Fruit fly (Drosophila melanogaster) whole organism, embryonic: Measurements from ENCODE around the gene woc.

Source experiments
- B-H2 ChIP-seq: fragments of 200-800 bp; sonication (Bioruptor generic); optimal IDR thresholded peaks from 2 replicates; lab custom pipeline; 2018; ENCODE audit warnings: missing biosample characterization, mild to moderate bottlenecking, missing genetic modification characterization
- Blimp-1 ChIP-seq: fragments of 200-800 bp; sonication (Bioruptor generic); optimal IDR thresholded peaks from 3 replicates; lab custom pipeline; 2018; ENCODE audit warnings: missing biosample characterization, missing genetic modification characterization, mild to moderate bottlenecking, moderate library complexity, missing genetic modification reagents
- C15 ChIP-seq: fragments of 200-800 bp; sonication (Bioruptor generic); IDR thresholded peaks from 3 replicates; pipeline ENCODE4 v1.3.6; 2022; ENCODE audit warnings: missing biosample characterization, missing genetic modification characterization
- CG12071 ChIP-seq: fragments of 200-800 bp; sonication (Bioruptor generic); optimal IDR thresholded peaks from 3 replicates; lab custom pipeline; 2018; ENCODE audit warnings: missing biosample characterization, mild to moderate bottlenecking, missing genetic modification characterization
- CG12219 ChIP-seq: fragments of 200-800 bp; sonication (Bioruptor generic); optimal IDR thresholded peaks from 3 replicates; lab custom pipeline; 2018; ENCODE audit warnings: missing biosample characterization, mild to moderate bottlenecking, missing genetic modification characterization
- CG12236 ChIP-seq: fragments of 200-800 bp; sonication (Bioruptor generic); optimal IDR thresholded peaks from 2 replicates; lab custom pipeline; 2016; ENCODE audit warnings: missing biosample characterization, missing genetic modification characterization
- CG13624 ChIP-seq: fragments of 200-800 bp; sonication (Bioruptor generic); optimal IDR thresholded peaks from 2 replicates; lab custom pipeline; 2016; ENCODE audit warnings: missing biosample characterization, missing genetic modification characterization
- CG14050 ChIP-seq: fragments of 200-800 bp; sonication (Bioruptor generic); IDR thresholded peaks from 3 replicates; pipeline ENCODE4 v1.3.6; 2022; ENCODE audit warnings: missing biosample characterization, missing genetic modification characterization
- CG1603 ChIP-seq: fragments of 200-800 bp; sonication (Bioruptor generic); optimal IDR thresholded peaks from 2 replicates; lab custom pipeline; 2019; ENCODE audit warnings: missing biosample characterization, mild to moderate bottlenecking, missing genetic modification characterization, moderate library complexity
- CG17186 ChIP-seq: fragments of 200-800 bp; sonication (Bioruptor generic); optimal IDR thresholded peaks from 3 replicates; lab custom pipeline; 2017; ENCODE audit warnings: missing biosample characterization, missing genetic modification reagents, missing genetic modification characterization
- CG2712 ChIP-seq: fragments of 200-800 bp; optimal IDR thresholded peaks from 3 replicates; lab custom pipeline; 2019; ENCODE audit warnings: missing biosample characterization, mild to moderate bottlenecking, missing genetic modification characterization, moderate library complexity
- CG31224 ChIP-seq: fragments of 200-800 bp; sonication (Bioruptor generic); IDR thresholded peaks from 2 replicates; pipeline ENCODE4 v1.3.6; 2022; ENCODE audit warnings: missing biosample characterization, missing genetic modification characterization
- CG33557 ChIP-seq: fragments of 200-800 bp; sonication (Bioruptor generic); optimal IDR thresholded peaks from 2 replicates; lab custom pipeline; 2019; ENCODE audit warnings: missing biosample characterization, mild to moderate bottlenecking, missing genetic modification characterization, moderate library complexity
- CG3847 ChIP-seq: fragments of 200-800 bp; sonication (Bioruptor generic); IDR thresholded peaks from 2 replicates; pipeline ENCODE4 v1.3.6; 2022; ENCODE audit warnings: missing biosample characterization, missing genetic modification characterization
- CG42726 ChIP-seq: fragments of 200-800 bp; sonication (Bioruptor generic); IDR thresholded peaks from 2 replicates; pipeline ENCODE4 v1.3.6; 2022; ENCODE audit warnings: missing biosample characterization, missing genetic modification characterization; ENCODE audit not compliant: partially characterized antibody
- CG5245 ChIP-seq: fragments of 200-800 bp; sonication (Bioruptor generic); optimal IDR thresholded peaks from 3 replicates; lab custom pipeline; 2016; ENCODE audit warnings: missing biosample characterization, missing genetic modification characterization
- CG7987 ChIP-seq: fragments of 200-800 bp; sonication (Bioruptor generic); optimal IDR thresholded peaks from 2 replicates; lab custom pipeline; 2018; ENCODE audit warnings: missing biosample characterization, mild to moderate bottlenecking, missing genetic modification characterization, moderate library complexity
- CG8944 ChIP-seq: fragments of 200-800 bp; sonication (Bioruptor generic); optimal IDR thresholded peaks from 3 replicates; lab custom pipeline; 2016; ENCODE audit warnings: missing biosample characterization, missing genetic modification characterization
- CHES-1-like ChIP-seq: fragments of 200-800 bp; sonication (Bioruptor generic); optimal IDR thresholded peaks from 2 replicates; lab custom pipeline; 2016; ENCODE audit warnings: missing biosample characterization, missing genetic modification characterization
- CTCF ChIP-seq: fragments of 200-800 bp; sonication (Bioruptor generic); optimal IDR thresholded peaks from 2 replicates; lab custom pipeline; 2017; ENCODE audit warnings: missing biosample characterization, mild to moderate bottlenecking, missing genetic modification characterization, moderate library complexity
- Dbx ChIP-seq: fragments of 200-800 bp; sonication (Bioruptor generic); IDR thresholded peaks from 3 replicates; pipeline ENCODE4 v1.3.6; 2022; ENCODE audit warnings: missing biosample characterization, missing genetic modification characterization
- Deaf1 ChIP-seq: fragments of 200-800 bp; optimal IDR thresholded peaks from 3 replicates; lab custom pipeline; 2019; ENCODE audit warnings: missing biosample characterization, mild to moderate bottlenecking, missing genetic modification characterization, moderate library complexity
- Dip3 ChIP-seq: fragments of 200-800 bp; sonication (Bioruptor generic); optimal IDR thresholded peaks from 3 replicates; lab custom pipeline; 2016; ENCODE audit warnings: missing biosample characterization, missing genetic modification characterization
- Dref ChIP-seq: fragments of 200-800 bp; sonication (Bioruptor generic); IDR thresholded peaks from 2 replicates; pipeline ENCODE4 v1.3.6; 2022; ENCODE audit warnings: missing biosample characterization, missing genetic modification characterization
- Elba2 ChIP-seq: fragments of 200-800 bp; sonication (Bioruptor generic); optimal IDR thresholded peaks from 3 replicates; lab custom pipeline; 2016; ENCODE audit warnings: missing biosample characterization, missing genetic modification characterization
- Ets97D ChIP-seq: fragments of 200-800 bp; sonication (Bioruptor generic); optimal IDR thresholded peaks from 3 replicates; lab custom pipeline; 2016; ENCODE audit warnings: missing biosample characterization, missing genetic modification characterization
- HLH3B ChIP-seq: fragments of 200-800 bp; sonication (Bioruptor generic); IDR thresholded peaks from 2 replicates; pipeline ENCODE4 v1.3.6; 2022; ENCODE audit warnings: missing biosample characterization, missing genetic modification characterization
- HmgD ChIP-seq: fragments of 200-800 bp; sonication (Bioruptor generic); optimal IDR thresholded peaks from 3 replicates; lab custom pipeline; 2016; ENCODE audit warnings: missing biosample characterization, missing genetic modification characterization
- Hmx ChIP-seq: fragments of 200-800 bp; sonication (Bioruptor generic); optimal IDR thresholded peaks from 2 replicates; lab custom pipeline; 2016; ENCODE audit warnings: missing biosample characterization, missing genetic modification characterization
- Hr51 ChIP-seq, 2 experiments: fragments of 200-800 bp; sonication (Bioruptor generic); optimal IDR thresholded peaks; 2 replicates in 1 of 2; 3 replicates in 1 of 2; lab custom pipeline; 2016 to 2018; ENCODE audit warnings: missing biosample characterization in 2 of 2, missing genetic modification characterization in 2 of 2, mild to moderate bottlenecking in 1 of 2, moderate library complexity in 1 of 2
- NC2α ChIP-seq: fragments of 200-800 bp; sonication (Bioruptor generic); optimal IDR thresholded peaks from 2 replicates; lab custom pipeline; 2016; ENCODE audit warnings: missing biosample characterization, missing genetic modification characterization
- Optix ChIP-seq: fragments of 200-800 bp; sonication (Bioruptor generic); IDR thresholded peaks from 3 replicates; pipeline ENCODE4 v1.3.6; 2022; ENCODE audit warnings: missing biosample characterization, missing genetic modification characterization
- Stat92E ChIP-seq, 3 experiments: fragments of >200 bp in 2 of 3; fragments of 200-800 bp in 1 of 3; sonication (Bioruptor generic) in 1 of 3; optimal IDR thresholded peaks; 2 replicates each; lab custom pipeline; 2017 to 2019; ENCODE audit warnings: missing biosample characterization in 3 of 3, missing genetic modification characterization in 3 of 3, mild to moderate bottlenecking in 1 of 3, moderate library complexity in 1 of 3
- ato ChIP-seq: fragments of 200-800 bp; sonication (Bioruptor generic); IDR thresholded peaks from 2 replicates; pipeline ENCODE4 v1.3.6; 2022; ENCODE audit warnings: missing biosample characterization, missing genetic modification characterization; ENCODE audit not compliant: partially characterized antibody
- bbx ChIP-seq: fragments of 200-800 bp; sonication (Bioruptor generic); IDR thresholded peaks from 2 replicates; pipeline ENCODE4 v1.3.6; 2022; ENCODE audit warnings: missing biosample characterization, missing genetic modification characterization; ENCODE audit not compliant: partially characterized antibody
- bigmax ChIP-seq: fragments of 200-800 bp; sonication (Bioruptor generic); optimal IDR thresholded peaks from 2 replicates; lab custom pipeline; 2018; ENCODE audit warnings: missing biosample characterization, mild to moderate bottlenecking, missing genetic modification characterization
- bowl ChIP-seq: fragments of 200-800 bp; sonication (Bioruptor generic); IDR thresholded peaks from 2 replicates; pipeline ENCODE4 v1.3.6; 2022; ENCODE audit warnings: missing biosample characterization, missing genetic modification characterization
- kah ChIP-seq: fragments of 200-800 bp; sonication (Bioruptor generic); optimal IDR thresholded peaks from 2 replicates; lab custom pipeline; 2018; ENCODE audit warnings: missing biosample characterization, mild to moderate bottlenecking, missing genetic modification characterization
- luna ChIP-seq: fragments of 200-800 bp; sonication (Bioruptor generic); optimal IDR thresholded peaks from 2 replicates; lab custom pipeline; 2016; ENCODE audit warnings: missing biosample characterization, missing genetic modification characterization
- pan ChIP-seq, 4 experiments: fragments of >200 bp in 3 of 4; fragments of 200-800 bp in 1 of 4; sonication (Bioruptor generic) in 1 of 4; optimal IDR thresholded peaks in 3 of 4; IDR thresholded peaks in 1 of 4; 2 replicates each; pipeline versions ENCODE4 v1.3.6 to Lab custom; 2017 to 2022; ENCODE audit warnings: missing biosample characterization in 2 of 4, missing genetic modification characterization in 2 of 4, mixed read lengths in 1 of 4
- phol ChIP-seq: fragments of 200-800 bp; sonication (Bioruptor generic); optimal IDR thresholded peaks from 3 replicates; lab custom pipeline; 2018; ENCODE audit warnings: missing biosample characterization, mild to moderate bottlenecking, missing genetic modification characterization, moderate library complexity
- ro ChIP-seq: fragments of 200-800 bp; sonication (Bioruptor generic); IDR thresholded peaks from 2 replicates; pipeline ENCODE4 v1.3.6; 2022; ENCODE audit warnings: missing biosample characterization, missing genetic modification characterization
- sim ChIP-seq: fragments of 200-800 bp; sonication (Bioruptor generic); IDR thresholded peaks from 2 replicates; pipeline ENCODE4 v1.3.6; 2022; ENCODE audit warnings: missing biosample characterization, missing genetic modification characterization
- sisA ChIP-seq: fragments of 200-800 bp; sonication (Bioruptor generic); IDR thresholded peaks from 2 replicates; pipeline ENCODE4 v1.3.6; 2022; ENCODE audit warnings: missing biosample characterization, missing genetic modification characterization
- sug ChIP-seq: fragments of 200-800 bp; optimal IDR thresholded peaks from 2 replicates; lab custom pipeline; 2019; ENCODE audit warnings: missing biosample characterization, mild to moderate bottlenecking, missing genetic modification characterization, moderate library complexity
- tgo ChIP-seq: fragments of 200-800 bp; sonication (Bioruptor generic); IDR thresholded peaks from 3 replicates; pipeline ENCODE4 v1.3.6; 2022; ENCODE audit warnings: missing biosample characterization, missing genetic modification characterization
- vfl ChIP-seq: fragments of 200-800 bp; sonication (Bioruptor generic); optimal IDR thresholded peaks from 2 replicates; lab custom pipeline; 2016; ENCODE audit warnings: missing biosample characterization, missing genetic modification characterization
- vnd ChIP-seq: fragments of 200-800 bp; sonication (Bioruptor generic); IDR thresholded peaks from 3 replicates; pipeline ENCODE4 v1.3.6; 2022; ENCODE audit warnings: missing biosample characterization, missing genetic modification characterization; ENCODE audit not compliant: partially characterized antibody
- zf30C ChIP-seq: fragments of 200-800 bp; sonication (Bioruptor generic); optimal IDR thresholded peaks from 3 replicates; lab custom pipeline; 2018; ENCODE audit warnings: missing biosample characterization, mild to moderate bottlenecking, missing genetic modification characterization

Gene woc

dm6 chr3R:27292159-27292880 is 28.5 kb upstream of the woc start, which contains the start of gene CG3348 (continued):
- TF ChIP-seq sug (tag; lab: Kevin White, UChicago) (peak; percentile 11), CG7987 (GFP tag; lab: Kevin White, UChicago) (peak; percentile 10), Optix (GFP tag; lab: Robert Waterston, UW) (0 out of 3 replicates have a peak, but pooled peaks have one; percentile 36), Hr51 (GFP tag; optimal IDR thresholded peaks at IDR 0.05; lab: Kevin White, UChicago) (peak; percentile 19 to 67), CG12071 (peak; percentile 62), phol (tag; lab: Kevin White, UChicago) (peak; percentile 67), C15 (GFP tag; lab: Robert Waterston, UW) (no peak), CG8944 (GFP tag; lab: Kevin White, UChicago) (peak; percentile 25), sim (GFP tag; lab: Robert Waterston, UW) (no peak), bigmax (GFP tag; lab: Kevin White, UChicago) (no peak), Dbx (GFP tag; lab: Robert Waterston, UW) (peak; percentile 89), Dref (GFP tag; lab: Robert Waterston, UW) (0 out of 2 replicates have a peak, but pooled peaks have one; percentile 8), sisA (peak; percentile 66), HmgD (GFP tag; lab: Kevin White, UChicago) (no peak), CG12236 (no peak), Blimp-1 (peak; percentile 66), CG3847 (GFP tag; lab: Robert Waterston, UW) (peak; percentile 76), CG17186 (GFP tag; lab: Kevin White, UChicago) (no peak), CG1603 (tag; lab: Kevin White, UChicago) (peak; percentile 47), CG14050 (GFP tag; lab: Robert Waterston, UW) (0 out of 3 replicates have a peak, but pooled peaks have one; percentile 14), tgo (GFP tag; lab: Robert Waterston, UW) (peak; percentile 75), vnd (GFP tag; lab: Robert Waterston, UW) (no peak), luna (GFP tag; lab: Kevin White, UChicago) (no peak), B-H2 (GFP tag; lab: Kevin White, UChicago) (peak; percentile 70), vfl (peak; percentile 66), Hmx (peak; percentile 64), pan (optimal IDR thresholded peaks at IDR 0.05; lab: Kevin White, UChicago) (no peak), pan (GFP tag; optimal IDR thresholded peaks at IDR 0.05 in 1 of 2, IDR thresholded peaks at IDR 0.05 in 1 of 2) (peak in 1 of 2 experiments; percentile 74), CTCF (GFP tag; lab: Kevin White, UChicago) (no peak), CG31224 (GFP tag; lab: Robert Waterston, UW) (peak; percentile 83), Deaf1 (peak; percentile 58), Dip3 (peak; percentile 82), CG42726 (GFP tag; lab: Robert Waterston, UW) (no peak), HLH3B (peak; percentile 61; the same call in 1 of the 2 replicates), bbx (GFP tag; lab: Robert Waterston, UW) (no peak), ato (GFP tag; lab: Robert Waterston, UW) (no peak), CG12219 (GFP tag; lab: Kevin White, UChicago) (peak; percentile 53), CG13624 (GFP tag; lab: Kevin White, UChicago) (peak; percentile 82), kah (GFP tag; lab: Kevin White, UChicago) (peak; percentile 14), CG33557 (GFP tag; lab: Kevin White, UChicago) (no peak), Elba2 (GFP tag; lab: Kevin White, UChicago) (no peak), NC2α (GFP tag; lab: Kevin White, UChicago) (no peak), zf30C (GFP tag; lab: Kevin White, UChicago) (peak; percentile 39), CG5245 (GFP tag; lab: Kevin White, UChicago) (peak; percentile 50), Stat92E (GFP tag; optimal IDR thresholded peaks at IDR 0.05; lab: Kevin White, UChicago) (no peak), ro (GFP tag; lab: Robert Waterston, UW) (peak; percentile 20; the same call in 1 of the 2 replicates), bowl (no peak), CHES-1-like (GFP tag; lab: Kevin White, UChicago) (peak; percentile 63), CG2712 (tag; lab: Kevin White, UChicago) (peak; percentile 64), Ets97D (GFP tag; lab: Kevin White, UChicago) (peak; percentile 6)
